Fruit fly (Drosophila melanogaster): ENCODE results near the gene RpL34a.
A peak's percentile ranks its signal among the peaks of the same experiment; 100 is the strongest.

RpL34a gene

DNA sequence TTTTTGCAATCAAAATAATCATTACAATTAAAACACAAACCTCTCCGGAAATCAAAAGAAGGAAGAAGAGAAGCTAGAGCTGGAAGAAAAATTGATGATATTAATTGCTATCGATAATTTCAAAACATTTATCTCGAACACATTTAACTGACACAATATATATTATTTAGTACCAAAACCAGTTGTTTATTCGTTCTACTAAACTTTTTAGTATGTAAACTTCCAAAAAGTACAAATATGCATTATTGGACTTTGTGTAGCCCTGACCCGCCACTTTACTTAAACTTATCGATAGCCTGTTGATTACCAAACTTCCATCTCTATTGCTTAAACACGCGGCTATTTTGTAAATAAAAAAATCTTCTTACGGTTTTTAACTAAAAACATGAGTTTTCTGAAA is at the start of gene RpL34a, which contains the start of gene Trmt61 (continued):
- TF ChIP-seq CG10431 (GFP tag; optimal IDR thresholded peaks at IDR 0.05) (peak; percentile 83), sens (GFP tag) (peak; percentile 98), croc (GFP tag; conservative IDR thresholded peaks at IDR 0.05) (peak; percentile 63), lov (optimal IDR thresholded peaks at IDR 0.05) (no peak), lov (GFP tag; IDR thresholded peaks at IDR 0.05) (no peak), CoRest (tag; optimal IDR thresholded peaks at IDR 0.05) (peak; percentile 85), Dip3 (GFP tag; optimal IDR thresholded peaks at IDR 0.05) (peak; percentile 36), CG12299 (tag; optimal IDR thresholded peaks at IDR 0.05) (peak; percentile 76), CG6813 (GFP tag; optimal IDR thresholded peaks at IDR 0.05) (peak; percentile 91), Gug (GFP tag; IDR thresholded peaks at IDR 0.05) (no peak), CG7963 (GFP tag; IDR thresholded peaks at IDR 0.05; ENCODE audit: partially characterized antibody) (peak; percentile 57; the same call in 2 of the 3 replicates), Atf3 (GFP tag; optimal IDR thresholded peaks at IDR 0.05) (peak; percentile 62), crc (GFP tag; optimal IDR thresholded peaks at IDR 0.05) (peak; percentile 68), slou (GFP tag; optimal IDR thresholded peaks at IDR 0.05) (peak; percentile 66), pho (GFP tag; optimal IDR thresholded peaks at IDR 0.05) (peak; percentile 81), trh (GFP tag; optimal IDR thresholded peaks at IDR 0.05) (peak; percentile 79), CG11093 (GFP tag; IDR thresholded peaks at IDR 0.05) (0 out of 3 replicates have a peak, but pooled peaks have one; percentile 31), CG13894 (tag; optimal IDR thresholded peaks at IDR 0.05) (peak; percentile 78), CG3407 (GFP tag; optimal IDR thresholded peaks at IDR 0.05) (peak; percentile 73), eve (GFP tag; optimal IDR thresholded peaks at IDR 0.05) (no peak), Atf-2 (GFP tag; optimal IDR thresholded peaks at IDR 0.05) (peak; percentile 64), bowl (GFP tag; IDR thresholded peaks at IDR 0.05) (peak; percentile 10; the same call in 1 of the 2 replicates), nerfin-2 (GFP tag; IDR thresholded peaks at IDR 0.05; ENCODE audit: partially characterized antibody) (peak; percentile 67), sima (GFP tag; optimal IDR thresholded peaks at IDR 0.05) (peak; percentile 46), CG34224 (GFP tag; IDR thresholded peaks at IDR 0.05; ENCODE audit: partially characterized antibody) (peak; percentile 84), CG7357 (GFP tag; IDR thresholded peaks at IDR 0.05) (0 out of 3 replicates have a peak, but pooled peaks have one; percentile 24), Aef1 (GFP tag; IDR thresholded peaks at IDR 0.05) (peak; percentile 59), CG16779 (GFP tag; IDR thresholded peaks at IDR 0.05) (no peak), org-1 (GFP tag; optimal IDR thresholded peaks at IDR 0.05) (peak; percentile 79), al (GFP tag; IDR thresholded peaks at IDR 0.05) (peak; percentile 64), CG1603 (tag; optimal IDR thresholded peaks at IDR 0.05) (peak; percentile 85), CG17802 (tag; optimal IDR thresholded peaks at IDR 0.05) (peak; percentile 60), CG43689 (GFP tag; IDR thresholded peaks at IDR 0.05) (peak; percentile 75), CG2889 (GFP tag; IDR thresholded peaks at IDR 0.05) (no peak; the same call in 2 of the 3 replicates), sug (tag; optimal IDR thresholded peaks at IDR 0.05) (peak; percentile 90), Sox102F (GFP tag; optimal IDR thresholded peaks at IDR 0.05) (peak; percentile 70), so (GFP tag; IDR thresholded peaks at IDR 0.05) (peak; percentile 80), CG14667 (GFP tag; IDR thresholded peaks at IDR 0.05) (peak; percentile 41; the same call in 1 of the 2 replicates), CG32532 (GFP tag; IDR thresholded peaks at IDR 0.05) (peak; percentile 83), crp (GFP tag; optimal IDR thresholded peaks at IDR 0.05) (peak in 1 of 2 experiments; percentile 64), Neu2 (GFP tag; optimal IDR thresholded peaks at IDR 0.05; ENCODE audit: borderline replicate concordance) (peak; percentile 52), CG5245 (GFP tag; optimal IDR thresholded peaks at IDR 0.05) (peak; percentile 62), ham (GFP tag; IDR thresholded peaks at IDR 0.05) (peak; percentile 39; the same call in 1 of the 2 replicates), H15 (GFP tag; IDR thresholded peaks at IDR 0.05) (peak; percentile 54; the same call in 1 of the 3 replicates), sisA (GFP tag; IDR thresholded peaks at IDR 0.05) (peak; percentile 42; the same call in 1 of the 2 replicates), Antp (GFP tag; optimal IDR thresholded peaks at IDR 0.05) (peak; percentile 52), CG14965 (GFP tag; optimal IDR thresholded peaks at IDR 0.05; ENCODE audit: borderline replicate concordance) (no peak), CG1233 (GFP tag; optimal IDR thresholded peaks at IDR 0.05) (peak; percentile 95), mam (GFP tag; optimal IDR thresholded peaks at IDR 0.05) (peak; percentile 78), MBD-R2 (GFP tag; IDR thresholded peaks at IDR 0.05) (peak; percentile 65), Dip2 (GFP tag; IDR thresholded peaks at IDR 0.05) (no peak)
